Worm (Caenorhabditis elegans) whole organism, L1 larva: Measurements from ENCODE around the gene Y105C5A.24.

Source experiments
- efl-3 ChIP-seq: fragments of 200-800 bp; sonication (Bioruptor generic); optimal IDR thresholded peaks from 2 replicates; lab custom pipeline; 2018; ENCODE audit warnings: mild to moderate bottlenecking, missing genetic modification characterization, missing compliant biosample characterization
- fos-1 ChIP-seq: fragments of 150-350 bp; optimal IDR thresholded peaks from 2 replicates; lab custom pipeline; 2014; ENCODE audit warnings: missing biosample characterization, missing genetic modification characterization
- pax-3 ChIP-seq: fragments of 200-800 bp; sonication (Bioruptor generic); optimal IDR thresholded peaks from 2 replicates; lab custom pipeline; 2018; ENCODE audit warnings: mild to moderate bottlenecking, missing genetic modification characterization, moderate library complexity, missing compliant biosample characterization
- snpc-4 ChIP-seq: fragments of 150-350 bp; optimal IDR thresholded peaks from 2 replicates; lab custom pipeline; 2014; ENCODE audit warnings: missing biosample characterization, missing genetic modification characterization

ce11 chrIV:15844064-15844463 is 5.6 kb upstream of the Y105C5A.24 start:
- TF ChIP-seq snpc-4 (tag; lab: Kevin White, UChicago) (no peak), pax-3 (no peak), fos-1 (tag; lab: Kevin White, UChicago) (no peak), efl-3 (GFP tag; lab: Kevin White, UChicago) (no peak)
